Fruit fly (Drosophila melanogaster) whole organism, pupa: Measurements from ENCODE around the gene CG11322.

Experiments used
- CG13204 ChIP-seq: fragments of 200-800 bp; sonication (Bioruptor generic); optimal IDR thresholded peaks from 2 replicates; lab custom pipeline; 2018; ENCODE audit warnings: missing biosample characterization, mild to moderate bottlenecking, missing genetic modification characterization, moderate library complexity
- CG14655 ChIP-seq: fragments of 200-800 bp; sonication (Bioruptor generic); optimal IDR thresholded peaks from 3 replicates; lab custom pipeline; 2017; ENCODE audit warnings: mild to moderate bottlenecking, missing biosample characterization, missing genetic modification reagents, missing genetic modification characterization
- CG4496 ChIP-seq: fragments of 200-800 bp; sonication (Bioruptor generic); IDR thresholded peaks from 3 replicates; pipeline ENCODE4 v1.3.6; 2022; ENCODE audit warnings: missing biosample characterization, missing genetic modification characterization
- D1 ChIP-seq: fragments of 200-800 bp; sonication (Bioruptor generic); optimal IDR thresholded peaks from 2 replicates; lab custom pipeline; 2018; ENCODE audit warnings: missing biosample characterization, mild to moderate bottlenecking, missing genetic modification characterization, moderate library complexity
- Ets98B ChIP-seq: fragments of 200-800 bp; sonication (Bioruptor generic); IDR thresholded peaks from 2 replicates; pipeline ENCODE4 v1.3.6; 2022; ENCODE audit warnings: missing biosample characterization, missing genetic modification characterization
- Pif1A ChIP-seq: fragments of 200-800 bp; sonication (Bioruptor generic); optimal IDR thresholded peaks from 3 replicates; lab custom pipeline; 2016; ENCODE audit warnings: missing biosample characterization, missing genetic modification characterization

dm6 chr2L:6787029-6787972 is 27.9 kb upstream of the CG11322 start:
- TF ChIP-seq Pif1A (GFP tag; lab: Kevin White, UChicago) (peak; percentile 93), D1 (tag; lab: Kevin White, UChicago) (peak; percentile 91), CG14655 (GFP tag; lab: Kevin White, UChicago) (peak; percentile 97), CG4496 (GFP tag; lab: Robert Waterston, UW) (peak; percentile 94), CG13204 (peak; percentile 80), Ets98B (peak; percentile 96)
